Worm (Caenorhabditis elegans): Measurements from ENCODE around the gene F47G9.4.

F47G9.4 gene

ce11 chrV:11329100-11329499 lies 7.5 kb upstream of the F47G9.4 start, which contains the start of gene F47G9.6:
Gene F47G9.6 (plus strand): TSS chrV:11329400.
- TF ChIP-seq dmd-9 (GFP tag; IDR thresholded peaks at IDR 0.05) (no peak), nhr-11 (tag; optimal IDR thresholded peaks at IDR 0.05) (no peak), hlh-30 (tag; optimal IDR thresholded peaks at IDR 0.05; ENCODE audit: insufficient read depth) (no peak), snpc-4 (tag; optimal IDR thresholded peaks at IDR 0.05) (no peak), nhr-28 (tag; optimal IDR thresholded peaks at IDR 0.05) (no peak), tag-97 (GFP tag; IDR thresholded peaks at IDR 0.05) (no peak), zip-11 (GFP tag; IDR thresholded peaks at IDR 0.05) (no peak), duxl-1 (tag; optimal IDR thresholded peaks at IDR 0.05; ENCODE audit: poor library complexity) (no peak), arid-1 (GFP tag; conservative IDR thresholded peaks at IDR 0.05) (no peak), tra-1 (GFP tag; IDR thresholded peaks at IDR 0.05) (no peak), lin-1 (GFP tag; IDR thresholded peaks at IDR 0.05) (no peak), F26F4.8 (GFP tag; conservative IDR thresholded peaks at IDR 0.05) (no peak), madf-5 (GFP tag; IDR thresholded peaks at IDR 0.05) (no peak), F10B5.3 (tag; optimal IDR thresholded peaks at IDR 0.05) (no peak), nhr-6 (tag; optimal IDR thresholded peaks at IDR 0.05) (no peak), set-16 (GFP tag; IDR thresholded peaks at IDR 0.05) (no peak), vab-7 (GFP tag; IDR thresholded peaks at IDR 0.05) (no peak), daf-8 (GFP tag; IDR thresholded peaks at IDR 0.05) (no peak)

- TF ChIP-seq D1046.2 (GFP tag; IDR thresholded peaks at IDR 0.05), result 0 out of 2 replicates have a peak, but pooled peaks have one; percentile 42
- TF ChIP-seq lin-38 (GFP tag; IDR thresholded peaks at IDR 0.05), result peak; percentile 88
- peak; percentile 65; the same call in 1 of the 2 replicates for TF ChIP-seq ceh-44 (GFP tag; IDR thresholded peaks at IDR 0.05)
Observed at ce11 chrV:11328613-11329012, 7.0 kb upstream of the F47G9.4 start.

- TF ChIP-seq nhr-10 (tag; optimal IDR thresholded peaks at IDR 0.05) (no peak), pha-4 (GFP tag; IDR thresholded peaks at IDR 0.05) (0 out of 2 replicates have a peak, but pooled peaks have one; percentile 51), pha-4 (tag; optimal IDR thresholded peaks at IDR 0.05) (peak; percentile 18), lin-13 (GFP tag; optimal IDR thresholded peaks at IDR 0.05) (peak; percentile 10), T26A8.4 (GFP tag; IDR thresholded peaks at IDR 0.05) (peak; percentile 65; the same call in 1 of the 2 replicates), ceh-20 (GFP tag; IDR thresholded peaks at IDR 0.05) (peak; percentile 75), daf-19 (GFP tag; conservative IDR thresholded peaks at IDR 0.05) (no peak), unc-62 (GFP tag; optimal IDR thresholded peaks at IDR 0.05 in 1 of 2) (peak in 1 of 2 experiments; percentile 56), unc-62 (tag; optimal IDR thresholded peaks at IDR 0.05) (no peak), dmd-6 (GFP tag; IDR thresholded peaks at IDR 0.05) (peak; percentile 72), tra-1 (GFP tag; IDR thresholded peaks at IDR 0.05) (0 out of 2 replicates have a peak, but pooled peaks have one; percentile 18), Y5F2A.4 (GFP tag; optimal IDR thresholded peaks at IDR 0.05) (no peak), rbr-2 (tag; optimal IDR thresholded peaks at IDR 0.05) (peak; percentile 50), dve-1 (tag; optimal IDR thresholded peaks at IDR 0.05; ENCODE audit: insufficient read depth) (peak; percentile 56), hlh-11 (tag; optimal IDR thresholded peaks at IDR 0.05) (peak; percentile 64), mes-2 (tag; optimal IDR thresholded peaks at IDR 0.05; ENCODE audit: poor library complexity, severe bottlenecking) (peak; percentile 84), nhr-48 (tag; optimal IDR thresholded peaks at IDR 0.05) (no peak), hlh-30 (tag; optimal IDR thresholded peaks at IDR 0.05; ENCODE audit: insufficient read depth) (peak; percentile 44), egl-43 (GFP tag; IDR thresholded peaks at IDR 0.05) (peak; percentile 66; the same call in 1 of the 2 replicates), nhr-28 (tag; optimal IDR thresholded peaks at IDR 0.05) (peak; percentile 43), F49E8.2 (tag; optimal IDR thresholded peaks at IDR 0.05; ENCODE audit: borderline replicate concordance) (no peak), T20F7.1 (GFP tag; optimal IDR thresholded peaks at IDR 0.05) (peak; percentile 50), zfp-2 (tag; optimal IDR thresholded peaks at IDR 0.05) (no peak), duxl-1 (tag; optimal IDR thresholded peaks at IDR 0.05; ENCODE audit: poor library complexity) (no peak), lsy-2 (tag; optimal IDR thresholded peaks at IDR 0.05) (peak in 1 of 2 experiments; percentile 93), snpc-1.2 (GFP tag; IDR thresholded peaks at IDR 0.05) (peak; percentile 62), ceh-44 (GFP tag; IDR thresholded peaks at IDR 0.05) (peak; percentile 53; the same call in 1 of the 2 replicates), nhr-42 (GFP tag; IDR thresholded peaks at IDR 0.05) (no peak), dmd-9 (GFP tag; IDR thresholded peaks at IDR 0.05) (0 out of 2 replicates have a peak, but pooled peaks have one; percentile 10), ctbp-1 (GFP tag; IDR thresholded peaks at IDR 0.05) (0 out of 2 replicates have a peak, but pooled peaks have one; percentile 24), pqm-1 (tag; optimal IDR thresholded peaks at IDR 0.05) (no peak), dpl-1 (GFP tag; optimal IDR thresholded peaks at IDR 0.05) (peak; percentile 54)
Observed at ce11 chrV:11326914-11327367, 5.3 kb upstream of the F47G9.4 start, which contains the start of gene tmed-10. Gene tmed-10 (minus strand): TSS chrV:11326964.

Measured in whole organism, L4 larva.